Fruit fly (Drosophila melanogaster): ENCODE results near the gene Tektin-C.

The Tektin-C gene

dm6 chr3L:5838295-5838694 is 42.0 kb upstream of the Tektin-C start (continued):
- no peak for TF ChIP-seq cad (GFP tag; optimal IDR thresholded peaks at IDR 0.05)
- no peak for TF ChIP-seq ac (GFP tag; optimal IDR thresholded peaks at IDR 0.05)
- no peak for TF ChIP-seq cwo (GFP tag; optimal IDR thresholded peaks at IDR 0.05)
- peak; percentile 14 for TF ChIP-seq CG2120 (GFP tag; optimal IDR thresholded peaks at IDR 0.05)
- no peak for TF ChIP-seq CG10979 (tag; optimal IDR thresholded peaks at IDR 0.05)
- TF ChIP-seq CG9876 (GFP tag; optimal IDR thresholded peaks at IDR 0.05): no peak
- peak; percentile 27; the same call in 1 of the 2 replicates for TF ChIP-seq Rfx (GFP tag; IDR thresholded peaks at IDR 0.05)
- TF ChIP-seq CG15073 (GFP tag; optimal IDR thresholded peaks at IDR 0.05): no peak
- TF ChIP-seq Myb (GFP tag; optimal IDR thresholded peaks at IDR 0.05): no peak
- no peak for TF ChIP-seq CG9817 (tag; optimal IDR thresholded peaks at IDR 0.05)
- no peak for TF ChIP-seq twi (tag; optimal IDR thresholded peaks at IDR 0.05)
- TF ChIP-seq CG10147 (GFP tag; optimal IDR thresholded peaks at IDR 0.05): no peak
- no peak for TF ChIP-seq sc (optimal IDR thresholded peaks at IDR 0.05)
- no peak for TF ChIP-seq sc (GFP tag; optimal IDR thresholded peaks at IDR 0.05)
- no peak for TF ChIP-seq ewg (GFP tag; optimal IDR thresholded peaks at IDR 0.05)
- no peak for TF ChIP-seq Kr (GFP tag; optimal IDR thresholded peaks at IDR 0.05)
- no peak for TF ChIP-seq sug (tag; optimal IDR thresholded peaks at IDR 0.05)
- TF ChIP-seq sens (GFP tag): peak; percentile 78
- no peak for TF ChIP-seq CG8765 (GFP tag; IDR thresholded peaks at IDR 0.05)
- no peak for TF ChIP-seq ab (GFP tag; optimal IDR thresholded peaks at IDR 0.05)
- no peak for TF ChIP-seq CG10959 (GFP tag; IDR thresholded peaks at IDR 0.05)
- no peak for TF ChIP-seq CG31441 (GFP tag; IDR thresholded peaks at IDR 0.05)
- peak; percentile 17 for TF ChIP-seq CG15269 (tag; optimal IDR thresholded peaks at IDR 0.05)
- no peak for TF ChIP-seq Taf1 (GFP tag; IDR thresholded peaks at IDR 0.05)
- TF ChIP-seq CG1647 (GFP tag; optimal IDR thresholded peaks at IDR 0.05): no peak
- no peak for TF ChIP-seq tll (GFP tag; optimal IDR thresholded peaks at IDR 0.05)
- no peak for TF ChIP-seq CG10209 (GFP tag; optimal IDR thresholded peaks at IDR 0.05)
- no peak for TF ChIP-seq luna (GFP tag; optimal IDR thresholded peaks at IDR 0.05)
- no peak for TF ChIP-seq NC2α (GFP tag; optimal IDR thresholded peaks at IDR 0.05)
- no peak for TF ChIP-seq CG18619 (GFP tag; optimal IDR thresholded peaks at IDR 0.05)
- no peak for TF ChIP-seq ATbp (GFP tag; optimal IDR thresholded peaks at IDR 0.05)
- 0 out of 2 replicates have a peak, but pooled peaks have one; percentile 17 for TF ChIP-seq CG14441 (GFP tag; IDR thresholded peaks at IDR 0.05)
- no peak for TF ChIP-seq CG13123 (GFP tag; optimal IDR thresholded peaks at IDR 0.05)
- no peak for TF ChIP-seq D19B (GFP tag; optimal IDR thresholded peaks at IDR 0.05)
- TF ChIP-seq Gsc (GFP tag; IDR thresholded peaks at IDR 0.05): no peak
- TF ChIP-seq Dll (GFP tag; IDR thresholded peaks at IDR 0.05; ENCODE audit: partially characterized antibody): no peak
- TF ChIP-seq tio (GFP tag; optimal IDR thresholded peaks at IDR 0.05): no peak
- TF ChIP-seq sim (GFP tag; IDR thresholded peaks at IDR 0.05): no peak
- TF ChIP-seq mld (GFP tag; IDR thresholded peaks at IDR 0.05; ENCODE audit: partially characterized antibody): no peak
- no peak for TF ChIP-seq CG8944 (GFP tag; optimal IDR thresholded peaks at IDR 0.05)
- no peak for TF ChIP-seq CG17829 (tag; optimal IDR thresholded peaks at IDR 0.05)
- no peak for TF ChIP-seq CG18262 (tag; optimal IDR thresholded peaks at IDR 0.05)
- TF ChIP-seq CG1024 (GFP tag; IDR thresholded peaks at IDR 0.05): no peak
- no peak for TF ChIP-seq CG3726 (GFP tag; IDR thresholded peaks at IDR 0.05)
- TF ChIP-seq CG12299 (tag; optimal IDR thresholded peaks at IDR 0.05): no peak

Measured in whole organism, embryonic.